Worm (Caenorhabditis elegans): ENCODE results near the gene ndab-1.

DNA sequence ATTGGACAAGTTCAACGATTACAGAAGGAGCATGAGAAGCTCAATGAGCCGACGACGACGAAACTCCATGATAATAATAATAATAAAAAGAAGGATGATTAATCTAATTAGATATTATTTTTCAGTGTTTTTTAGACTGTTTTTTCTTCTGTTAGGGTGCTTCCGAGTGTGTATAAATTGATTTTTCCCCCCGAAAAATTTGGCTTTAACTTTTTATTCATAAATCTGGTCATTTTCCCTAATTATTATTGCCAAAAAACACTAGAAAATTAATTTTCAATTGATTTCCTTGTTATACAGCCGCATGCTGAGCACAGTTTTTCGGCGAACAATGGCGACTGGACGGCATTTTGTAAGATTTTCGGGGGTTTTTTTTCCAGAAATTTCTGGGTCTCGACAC, 8.1 kb upstream of the ndab-1 start, which contains the start of gene nft-1:
- TF ChIP-seq dao-5 (tag; optimal IDR thresholded peaks at IDR 0.05) = no peak
- no peak for TF ChIP-seq W03F9.2 (tag; optimal IDR thresholded peaks at IDR 0.05)

Data from whole organism, L4/young adult.